Worm (Caenorhabditis elegans) whole organism, midembryonic: ENCODE results near the gene glc-4.

Experiments used
- klf-2 ChIP-seq: fragments of 200-800 bp; sonication (Bioruptor generic); conservative IDR thresholded peaks from 2 replicates; pipeline ENCODE4 v1.3.6; 2022; ENCODE audit warnings: missing genetic modification reagents, missing genetic modification characterization, missing compliant biosample characterization
- ztf-29 ChIP-seq: fragments of 200-800 bp; sonication (Bioruptor generic); IDR thresholded peaks from 2 replicates; pipeline ENCODE4 v1.3.6; 2022; ENCODE audit warnings: missing genetic modification reagents, missing genetic modification characterization, missing compliant biosample characterization

DNA sequence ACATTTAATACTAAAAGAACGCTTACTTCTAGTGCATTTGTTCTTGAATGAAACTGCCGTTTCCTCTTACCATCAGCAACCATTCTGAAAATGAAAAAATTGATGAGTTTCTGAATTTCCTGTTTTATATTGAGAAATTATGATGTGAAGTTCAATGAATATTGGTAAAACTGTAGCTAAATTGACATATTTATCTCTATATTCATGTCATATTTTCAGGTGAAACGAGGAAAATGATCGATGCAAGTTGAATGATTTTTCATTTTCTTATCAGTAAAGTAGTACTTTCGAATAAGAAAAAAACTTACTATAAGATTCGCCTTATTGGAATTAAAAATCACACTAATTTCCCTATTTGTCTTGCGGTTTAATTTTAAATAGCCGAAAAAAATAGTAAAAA, 35.4 kb upstream of the glc-4 start, which contains the start of gene E04F6.15:
- TF ChIP-seq klf-2 (GFP tag; lab: Robert Waterston, UW) (no peak), ztf-29 (GFP tag; lab: Robert Waterston, UW) (no peak)
